Worm (Caenorhabditis elegans) whole organism, mixed stage, embryonic: ENCODE data around the gene str-244.

ENCODE experiments used
- ceh-83 ChIP-seq: fragments of 200-800 bp; sonication (Bioruptor generic); optimal IDR thresholded peaks from 2 replicates; lab custom pipeline; 2018; ENCODE audit warnings: mild to moderate bottlenecking, missing genetic modification characterization, missing compliant biosample characterization
- elt-3 ChIP-seq: fragments of 150-350 bp; optimal IDR thresholded peaks from 2 replicates; lab custom pipeline; 2014; ENCODE audit warnings: missing biosample characterization, missing genetic modification characterization
- lsy-2 ChIP-seq: fragments of 150-350 bp; optimal IDR thresholded peaks from 2 replicates; lab custom pipeline; 2014; ENCODE audit warnings: missing biosample characterization, missing genetic modification characterization
- mep-1 ChIP-seq: fragments of 150-350 bp; optimal IDR thresholded peaks from 2 replicates; lab custom pipeline; 2017; ENCODE audit warnings: missing biosample characterization, missing genetic modification reagents, missing genetic modification characterization, inconsistent platforms
- nhr-12 ChIP-seq: fragments of 150-350 bp; optimal IDR thresholded peaks from 2 replicates; lab custom pipeline; 2014; ENCODE audit warnings: missing biosample characterization, missing genetic modification characterization
- nhr-237 ChIP-seq: fragments of 150-350 bp; optimal IDR thresholded peaks from 2 replicates; lab custom pipeline; 2014; ENCODE audit warnings: missing biosample characterization, missing genetic modification characterization
- nhr-28 ChIP-seq: fragments of 150-350 bp; optimal IDR thresholded peaks from 2 replicates; lab custom pipeline; 2014; ENCODE audit warnings: missing biosample characterization, missing genetic modification characterization
- snpc-4 ChIP-seq: fragments of 150-350 bp; optimal IDR thresholded peaks from 2 replicates; lab custom pipeline; 2014; ENCODE audit warnings: missing biosample characterization, missing genetic modification characterization
- tbx-8 ChIP-seq: fragments of 200-800 bp; sonication (Bioruptor generic); optimal IDR thresholded peaks from 2 replicates; lab custom pipeline; 2018; ENCODE audit warnings: mild to moderate bottlenecking, missing genetic modification characterization, moderate library complexity, missing compliant biosample characterization
- unc-62 ChIP-seq: fragments of 150-350 bp; optimal IDR thresholded peaks from 2 replicates; lab custom pipeline; 2014; ENCODE audit warnings: missing biosample characterization, missing genetic modification reagents, missing genetic modification characterization
- ztf-11 ChIP-seq: fragments of 150-350 bp; optimal IDR thresholded peaks from 2 replicates; lab custom pipeline; 2014; ENCODE audit warnings: missing biosample characterization, missing genetic modification characterization

- no peak for TF ChIP-seq unc-62 (GFP tag; lab: Kevin White, UChicago)
- no peak for TF ChIP-seq ztf-11 (tag; lab: Kevin White, UChicago)
- no peak for TF ChIP-seq lsy-2 (tag; lab: Kevin White, UChicago)
- no peak for TF ChIP-seq snpc-4 (tag; lab: Kevin White, UChicago)
- no peak for TF ChIP-seq elt-3 (tag; lab: Kevin White, UChicago)
- no peak for TF ChIP-seq nhr-237 (tag; lab: Kevin White, UChicago)
- no peak for TF ChIP-seq ceh-83 (GFP tag; lab: Kevin White, UChicago)
- no peak for TF ChIP-seq tbx-8
- no peak for TF ChIP-seq nhr-28 (tag; lab: Kevin White, UChicago)
- no peak for TF ChIP-seq nhr-12 (tag; lab: Kevin White, UChicago)
- no peak for TF ChIP-seq mep-1 (tag; lab: Kevin White, UChicago)
Measured at ce11 chrV:3038058-3038457, 20.8 kb downstream of the str-244 start.
